Fruit fly (Drosophila melanogaster) whole organism, embryonic: Measurements from ENCODE around the gene CG6738.

Experiments
- CG1024 ChIP-seq: fragments of 200-800 bp; sonication (Bioruptor generic); IDR thresholded peaks from 2 replicates; pipeline ENCODE4 v1.3.6; 2022; ENCODE audit warnings: missing biosample characterization, missing genetic modification characterization
- CG10565 ChIP-seq: fragments of 200-800 bp; sonication (Bioruptor generic); optimal IDR thresholded peaks from 3 replicates; lab custom pipeline; 2016; ENCODE audit warnings: missing biosample characterization, mild to moderate bottlenecking, missing genetic modification characterization
- CG11398 ChIP-seq: fragments of 200-800 bp; sonication (Bioruptor generic); optimal IDR thresholded peaks from 2 replicates; lab custom pipeline; 2016; ENCODE audit warnings: missing biosample characterization, missing genetic modification characterization
- CG16779 ChIP-seq: fragments of 200-800 bp; sonication (Bioruptor generic); IDR thresholded peaks from 2 replicates; pipeline ENCODE4 v1.3.6; 2022; ENCODE audit warnings: missing biosample characterization, missing genetic modification characterization
- CG17802 ChIP-seq: fragments of 200-800 bp; sonication (Bioruptor generic); optimal IDR thresholded peaks from 2 replicates; lab custom pipeline; 2018; ENCODE audit warnings: missing biosample characterization, mild to moderate bottlenecking, missing genetic modification characterization, moderate library complexity
- CG18011 ChIP-seq: fragments of 200-800 bp; sonication (Bioruptor generic); optimal IDR thresholded peaks from 2 replicates; lab custom pipeline; 2017; ENCODE audit warnings: missing biosample characterization, missing genetic modification characterization, mild to moderate bottlenecking, moderate library complexity, missing genotype
- CG4404 ChIP-seq: fragments of 200-800 bp; sonication (Bioruptor generic); IDR thresholded peaks from 2 replicates; pipeline ENCODE4 v1.3.6; 2022; ENCODE audit warnings: missing biosample characterization, missing genetic modification characterization
- D19B ChIP-seq: fragments of 200-800 bp; sonication (Bioruptor generic); optimal IDR thresholded peaks from 2 replicates; lab custom pipeline; 2017; ENCODE audit warnings: missing biosample characterization, mild to moderate bottlenecking, missing genetic modification characterization
- Dfd ChIP-seq, 2 experiments: fragments of >200 bp; optimal IDR thresholded peaks; 2 replicates each; lab custom pipeline; 2017; ENCODE audit warnings: missing biosample characterization in 2 of 2, missing genetic modification characterization in 2 of 2
- HmgD ChIP-seq: fragments of 200-800 bp; sonication (Bioruptor generic); optimal IDR thresholded peaks from 3 replicates; lab custom pipeline; 2016; ENCODE audit warnings: missing biosample characterization, missing genetic modification characterization
- Oaz ChIP-seq: fragments of 200-800 bp; sonication (Bioruptor generic); IDR thresholded peaks from 2 replicates; pipeline ENCODE4 v1.3.6; 2022; ENCODE audit warnings: missing biosample characterization, missing genetic modification characterization
- tgo ChIP-seq: fragments of 200-800 bp; sonication (Bioruptor generic); IDR thresholded peaks from 3 replicates; pipeline ENCODE4 v1.3.6; 2022; ENCODE audit warnings: missing biosample characterization, missing genetic modification characterization
- usp ChIP-seq: fragments of >200 bp; optimal IDR thresholded peaks from 2 replicates; lab custom pipeline; 2017; ENCODE audit warnings: missing biosample characterization, missing genetic modification characterization
- zf30C ChIP-seq: fragments of 200-800 bp; sonication (Bioruptor generic); optimal IDR thresholded peaks from 3 replicates; lab custom pipeline; 2018; ENCODE audit warnings: missing biosample characterization, mild to moderate bottlenecking, missing genetic modification characterization

dm6 chr3R:23117683-23118470 is 18.5 kb downstream of the CG6738 start, which contains the start of the genes Rassf and CenB1A:
- TF ChIP-seq CG11398 (GFP tag; lab: Kevin White, UChicago) (no peak), zf30C (no peak), CG10565 (GFP tag; lab: Kevin White, UChicago) (no peak), tgo (GFP tag; lab: Robert Waterston, UW) (peak; percentile 36; the same call in 1 of the 3 replicates), Oaz (0 out of 2 replicates have a peak, but pooled peaks have one; percentile 28), CG1024 (GFP tag; lab: Robert Waterston, UW) (0 out of 2 replicates have a peak, but pooled peaks have one; percentile 31), CG16779 (GFP tag; lab: Robert Waterston, UW) (no peak), D19B (no peak), usp (no peak), CG17802 (tag; lab: Kevin White, UChicago) (peak; percentile 9), CG4404 (GFP tag; lab: Robert Waterston, UW) (no peak), CG18011 (GFP tag; lab: Kevin White, UChicago) (no peak), HmgD (GFP tag; lab: Kevin White, UChicago) (peak; percentile 25), Dfd (GFP tag; optimal IDR thresholded peaks at IDR 0.05; lab: Kevin White, UChicago) (no peak)
